Fruit fly (Drosophila melanogaster) Kc167 (cell line): Measurements from ENCODE around the gene H2.0.

ENCODE experiments used
- Myc ChIP-seq: fragments of >200 bp; optimal IDR thresholded peaks from 2 replicates; lab custom pipeline; 2017; ENCODE audit warnings: missing external identifiers
- Sin3A ChIP-seq: fragments of >200 bp; optimal IDR thresholded peaks from 2 replicates; lab custom pipeline; 2018; ENCODE audit warnings: missing external identifiers
- h ChIP-seq: fragments of >200 bp; optimal IDR thresholded peaks from 3 replicates; lab custom pipeline; 2018; ENCODE audit warnings: missing external identifiers
- insv ChIP-seq: fragments of >200 bp; optimal IDR thresholded peaks from 3 replicates; lab custom pipeline; 2018; ENCODE audit warnings: missing external identifiers
- psq ChIP-seq: fragments of >200 bp; optimal IDR thresholded peaks from 2 replicates; lab custom pipeline; 2017; ENCODE audit warnings: missing external identifiers
- ttk ChIP-seq: sonication (Bioruptor generic); optimal IDR thresholded peaks from 2 replicates; lab custom pipeline; 2017; ENCODE audit warnings: missing external identifiers

dm6 chr2L:6068544-6069251 lies 49.5 kb upstream of the H2.0 start, which contains the start of the genes CG9150 and Pfdn1:
- TF ChIP-seq ttk (lab: Kevin White, UChicago) (no peak), psq (lab: Kevin White, UChicago) (no peak), h (no peak), insv (lab: Kevin White, UChicago) (no peak), Myc (lab: Kevin White, UChicago) (no peak), Sin3A (lab: Kevin White, UChicago) (no peak)
